Fruit fly (Drosophila melanogaster) whole organism, wandering third instar larva: ENCODE data around the gene CG14391.

ENCODE experiments used
- Abd-B ChIP-seq: fragments of >200 bp; optimal IDR thresholded peaks from 2 replicates; lab custom pipeline; 2017; ENCODE audit warnings: missing biosample characterization, missing genetic modification characterization
- CrebA ChIP-seq: fragments of 200-800 bp; sonication (Bioruptor generic); optimal IDR thresholded peaks from 2 replicates; lab custom pipeline; 2016; ENCODE audit warnings: missing biosample characterization, mild to moderate bottlenecking, missing genetic modification characterization, borderline replicate concordance
- HLH106 ChIP-seq: fragments of 200-800 bp; optimal IDR thresholded peaks from 3 replicates; lab custom pipeline; 2019; ENCODE audit warnings: missing biosample characterization, mild to moderate bottlenecking, missing genetic modification characterization, moderate library complexity
- Jra ChIP-seq: sonication (Bioruptor generic); optimal IDR thresholded peaks from 2 replicates; lab custom pipeline; 2016; ENCODE audit warnings: missing biosample characterization, missing genetic modification characterization
- OdsH ChIP-seq: fragments of 200-800 bp; sonication (Bioruptor generic); optimal IDR thresholded peaks from 2 replicates; lab custom pipeline; 2016; ENCODE audit warnings: missing biosample characterization, mild to moderate bottlenecking, missing genetic modification characterization
- Sp1 ChIP-seq: fragments of 200-800 bp; sonication (Bioruptor generic); optimal IDR thresholded peaks from 3 replicates; lab custom pipeline; 2019; ENCODE audit warnings: missing biosample characterization, mild to moderate bottlenecking, missing genetic modification characterization, moderate library complexity
- Vsx2 ChIP-seq: fragments of 200-300, 225-300 bp; sonication (Bioruptor generic); optimal IDR thresholded peaks from 2 replicates; lab custom pipeline; 2018; ENCODE audit warnings: missing biosample characterization, missing genetic modification characterization; ENCODE audit not compliant: partially characterized antibody
- br ChIP-seq: fragments of 200-800 bp; sonication (Bioruptor generic); optimal IDR thresholded peaks from 2 replicates; lab custom pipeline; 2016; ENCODE audit warnings: missing biosample characterization, missing genetic modification characterization
- brk ChIP-seq: fragments of 200-800 bp; sonication (Bioruptor generic); optimal IDR thresholded peaks from 2 replicates; lab custom pipeline; 2016; ENCODE audit warnings: missing biosample characterization, mild to moderate bottlenecking, missing genetic modification characterization
- dsf ChIP-seq: sonication (Bioruptor generic); optimal IDR thresholded peaks from 2 replicates; lab custom pipeline; 2016; ENCODE audit warnings: missing biosample characterization, missing genetic modification characterization, borderline replicate concordance
- ey ChIP-seq: fragments of 200-800 bp; sonication (Bioruptor generic); optimal IDR thresholded peaks from 2 replicates; lab custom pipeline; 2016; ENCODE audit warnings: missing biosample characterization, missing genetic modification characterization
- pan ChIP-seq: fragments of >200 bp; optimal IDR thresholded peaks from 2 replicates; lab custom pipeline; 2017
- usp ChIP-seq: fragments of >200 bp; optimal IDR thresholded peaks from 2 replicates; lab custom pipeline; 2017; ENCODE audit warnings: missing biosample characterization, missing genetic modification characterization

DNA sequence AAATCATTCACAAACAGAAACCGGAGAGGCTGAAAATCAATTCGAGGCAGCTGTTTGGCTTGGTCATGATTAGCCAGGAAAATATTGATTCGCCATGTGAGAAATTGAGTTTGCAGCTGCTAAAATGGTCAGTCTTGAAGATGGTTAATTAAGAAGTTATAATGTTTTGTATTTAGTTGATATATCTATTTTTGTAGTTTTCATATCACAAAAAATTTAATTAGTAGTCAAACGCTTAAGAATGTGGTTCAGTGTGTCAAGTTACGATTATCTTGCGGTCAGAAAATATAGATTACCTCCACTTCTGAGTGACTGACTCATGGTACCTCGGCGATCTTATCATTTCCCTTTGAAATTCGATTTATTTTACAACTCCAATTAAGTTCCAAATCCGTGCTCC, 47.7 kb downstream of the CG14391 start:
- TF ChIP-seq Vsx2 (GFP tag; lab: Kevin White, UChicago) (no peak), br (no peak), HLH106 (tag; lab: Kevin White, UChicago) (no peak), Sp1 (GFP tag; lab: Kevin White, UChicago) (no peak), pan (lab: Kevin White, UChicago) (no peak), CrebA (GFP tag; lab: Kevin White, UChicago) (no peak), Abd-B (no peak), brk (no peak), ey (GFP tag; lab: Kevin White, UChicago) (no peak), OdsH (GFP tag; lab: Kevin White, UChicago) (no peak), dsf (no peak), usp (GFP tag; lab: Kevin White, UChicago) (no peak), Jra (GFP tag; lab: Kevin White, UChicago) (no peak)
